Fruit fly (Drosophila melanogaster) Kc167 (cell line): ENCODE results near the gene CG7824.

Experiments
- Myc ChIP-seq: fragments of >200 bp; optimal IDR thresholded peaks from 2 replicates; lab custom pipeline; 2017; ENCODE audit warnings: missing external identifiers
- insv ChIP-seq: fragments of >200 bp; optimal IDR thresholded peaks from 3 replicates; lab custom pipeline; 2018; ENCODE audit warnings: missing external identifiers
- psq ChIP-seq: fragments of >200 bp; optimal IDR thresholded peaks from 2 replicates; lab custom pipeline; 2017; ENCODE audit warnings: missing external identifiers
- ttk ChIP-seq: sonication (Bioruptor generic); optimal IDR thresholded peaks from 2 replicates; lab custom pipeline; 2017; ENCODE audit warnings: missing external identifiers

dm6 chr3R:29868676-29869349, 10.1 kb upstream of the CG7824 start, which contains the start of gene Zip99C:
- no peak for TF ChIP-seq ttk (lab: Kevin White, UChicago)
- TF ChIP-seq psq = no peak
- no peak for TF ChIP-seq insv (lab: Kevin White, UChicago)
- no peak for TF ChIP-seq Myc
